Worm (Caenorhabditis elegans) whole organism, early embryonic: ENCODE results near the gene ZK105.1.

Experiments used
- B0310.2 ChIP-seq: sonication (generic microtip); optimal IDR thresholded peaks from 2 replicates; lab custom pipeline; 2016; ENCODE audit warnings: mild to moderate bottlenecking, missing genetic modification characterization, missing compliant biosample characterization
- ets-7 ChIP-seq: sonication (generic microtip); optimal IDR thresholded peaks from 2 replicates; lab custom pipeline; 2016; ENCODE audit warnings: missing genotype, missing genetic modification characterization, missing compliant biosample characterization
- tra-4 ChIP-seq: sonication (generic microtip); optimal IDR thresholded peaks from 2 replicates; lab custom pipeline; 2017; ENCODE audit warnings: missing genetic modification characterization, missing compliant biosample characterization

- TF ChIP-seq ets-7 (tag; lab: Kevin White, UChicago) (no peak), B0310.2 (tag; lab: Kevin White, UChicago) (no peak), tra-4 (tag; lab: Kevin White, UChicago) (no peak)
Measured at ce11 chrV:7675904-7676303, 37.9 kb upstream of the ZK105.1 start, which contains the start of gene C12D5.3.
